Worm (Caenorhabditis elegans) whole organism, midembryonic: ENCODE data around the gene nas-3.

Experiments used
- flt-1 ChIP-seq: fragments of 200-800 bp; sonication (Bioruptor generic); IDR thresholded peaks from 2 replicates; pipeline ENCODE4 v1.3.6; 2022; ENCODE audit warnings: missing genetic modification characterization, missing compliant biosample characterization
- ref-1 ChIP-seq: fragments of 200-800 bp; sonication (Bioruptor generic); conservative IDR thresholded peaks from 2 replicates; pipeline ENCODE4 v1.3.6; 2022; ENCODE audit warnings: missing genetic modification reagents, missing genetic modification characterization, missing compliant biosample characterization

- TF ChIP-seq ref-1 (GFP tag; lab: Robert Waterston, UW), result no peak
- TF ChIP-seq flt-1 (GFP tag; lab: Robert Waterston, UW), result no peak
Measured at ce11 chrV:9457535-9457934, 20.4 kb upstream of the nas-3 start.
